Fruit fly (Drosophila melanogaster) Kc167 (cell line): ENCODE results near the gene Takl1.

Experiments used
- Myc ChIP-seq: fragments of >200 bp; optimal IDR thresholded peaks from 2 replicates; lab custom pipeline; 2017; ENCODE audit warnings: missing external identifiers
- Sin3A ChIP-seq: fragments of >200 bp; optimal IDR thresholded peaks from 2 replicates; lab custom pipeline; 2018; ENCODE audit warnings: missing external identifiers
- h ChIP-seq: fragments of >200 bp; optimal IDR thresholded peaks from 3 replicates; lab custom pipeline; 2018; ENCODE audit warnings: missing external identifiers
- insv ChIP-seq: fragments of >200 bp; optimal IDR thresholded peaks from 3 replicates; lab custom pipeline; 2018; ENCODE audit warnings: missing external identifiers
- psq ChIP-seq: fragments of >200 bp; optimal IDR thresholded peaks from 2 replicates; lab custom pipeline; 2017; ENCODE audit warnings: missing external identifiers
- ttk ChIP-seq: sonication (Bioruptor generic); optimal IDR thresholded peaks from 2 replicates; lab custom pipeline; 2017; ENCODE audit warnings: missing external identifiers

- TF ChIP-seq insv (no peak), Myc (lab: Kevin White, UChicago) (no peak), Sin3A (no peak), psq (lab: Kevin White, UChicago) (no peak), h (no peak), ttk (lab: Kevin White, UChicago) (no peak)
Observed at dm6 chr3R:20735405-20735804, 37.0 kb downstream of the Takl1 start, which contains the start of gene Cdk2.
